Fruit fly (Drosophila melanogaster) whole organism, embryonic: Measurements from ENCODE around the gene CG31735.

Source experiments
- CG16813 ChIP-seq: fragments of 200-800 bp; sonication (Bioruptor generic); IDR thresholded peaks from 3 replicates; pipeline ENCODE4 v1.3.6; 2022; ENCODE audit warnings: missing biosample characterization, missing genetic modification characterization; ENCODE audit not compliant: partially characterized antibody
- CG31365 ChIP-seq: fragments of 200-800 bp; sonication (Bioruptor generic); optimal IDR thresholded peaks from 2 replicates; lab custom pipeline; 2018; ENCODE audit warnings: missing biosample characterization, mild to moderate bottlenecking, missing genetic modification characterization
- CG8290 ChIP-seq, 3 experiments: fragments of 200-800 bp; sonication (Bioruptor generic); optimal IDR thresholded peaks; 2 replicates each; lab custom pipeline; 2016 to 2019; ENCODE audit warnings: missing biosample characterization in 3 of 3, missing genetic modification characterization in 3 of 3, mild to moderate bottlenecking in 2 of 3, moderate library complexity in 1 of 3
- CG9932 ChIP-seq: fragments of 200-800 bp; sonication (Bioruptor generic); IDR thresholded peaks from 2 replicates; pipeline ENCODE4 v1.3.6; 2022; ENCODE audit warnings: missing biosample characterization, missing genetic modification characterization
- Gsc ChIP-seq: fragments of 200-800 bp; sonication (Bioruptor generic); IDR thresholded peaks from 2 replicates; pipeline ENCODE4 v1.3.6; 2022; ENCODE audit warnings: missing biosample characterization, missing genetic modification characterization
- NfI ChIP-seq: fragments of 200-800 bp; sonication (Bioruptor generic); optimal IDR thresholded peaks from 3 replicates; lab custom pipeline; 2018; ENCODE audit warnings: missing biosample characterization, mild to moderate bottlenecking, missing genetic modification characterization, moderate library complexity
- fd96Cb ChIP-seq: fragments of 200-800 bp; sonication (Bioruptor generic); optimal IDR thresholded peaks from 2 replicates; lab custom pipeline; 2018; ENCODE audit warnings: missing biosample characterization, mild to moderate bottlenecking, missing genetic modification characterization, moderate library complexity
- jing ChIP-seq: fragments of 200-800 bp; sonication (Bioruptor generic); optimal IDR thresholded peaks from 2 replicates; lab custom pipeline; 2018; ENCODE audit warnings: missing biosample characterization, mild to moderate bottlenecking, missing genetic modification characterization
- slp2 ChIP-seq: fragments of 200-800 bp; sonication (Bioruptor generic); optimal IDR thresholded peaks from 2 replicates; lab custom pipeline; 2016; ENCODE audit warnings: missing biosample characterization, missing genetic modification characterization

- TF ChIP-seq slp2, result no peak
- TF ChIP-seq CG9932 (GFP tag; lab: Robert Waterston, UW), result no peak
- no peak for TF ChIP-seq CG16813 (GFP tag; lab: Robert Waterston, UW)
- no peak for TF ChIP-seq CG31365 (tag; lab: Kevin White, UChicago)
- no peak for TF ChIP-seq jing (GFP tag; lab: Kevin White, UChicago)
- no peak for TF ChIP-seq CG8290 (GFP tag; optimal IDR thresholded peaks at IDR 0.05; lab: Kevin White, UChicago)
- TF ChIP-seq CG8290 (tag; optimal IDR thresholded peaks at IDR 0.05; lab: Kevin White, UChicago), result no peak
- TF ChIP-seq Gsc (GFP tag; lab: Robert Waterston, UW), result no peak
- no peak for TF ChIP-seq fd96Cb (tag; lab: Kevin White, UChicago)
- no peak for TF ChIP-seq NfI (GFP tag; lab: Kevin White, UChicago)
These were observed 15.2 kb upstream of the CG31735 start, which contains the start of gene CG7653 for dm6 chr2L:15880056-15880455.
